Worm (Caenorhabditis elegans) whole organism, L4 larva: Measurements from ENCODE around the gene Y51H7C.9.

Source experiments
- ces-1 ChIP-seq: fragments of 150-350 bp; sonication (generic microtip); optimal IDR thresholded peaks from 4 replicates; lab custom pipeline; 2014; ENCODE audit warnings: missing biosample characterization, missing genetic modification reagents, missing genetic modification characterization
- fkh-10 ChIP-seq: fragments of 150-350 bp; optimal IDR thresholded peaks from 2 replicates; lab custom pipeline; 2014; ENCODE audit warnings: missing biosample characterization, missing genetic modification reagents, missing genetic modification characterization

- no peak for TF ChIP-seq fkh-10 (GFP tag; lab: Kevin White, UChicago)
- no peak for TF ChIP-seq ces-1 (GFP tag; lab: Kevin White, UChicago)
These were observed 34.5 kb downstream of the Y51H7C.9 start for ce11 chrII:1376795-1377194.
